Fruit fly (Drosophila melanogaster) whole organism, prepupa: Measurements from ENCODE around the gene CG13898.

ENCODE experiments used
- CG10631 ChIP-seq: fragments of 200-800 bp; sonication (Bioruptor generic); optimal IDR thresholded peaks from 2 replicates; lab custom pipeline; 2016; ENCODE audit warnings: missing biosample characterization, missing genetic modification characterization
- CG11294 ChIP-seq: fragments of 200-800 bp; sonication (Bioruptor generic); IDR thresholded peaks from 2 replicates; pipeline ENCODE4 v1.3.6; 2022; ENCODE audit warnings: missing biosample characterization, missing genetic modification characterization
- CG11762 ChIP-seq: fragments of 200-800 bp; sonication (Bioruptor generic); optimal IDR thresholded peaks from 3 replicates; lab custom pipeline; 2016; ENCODE audit warnings: missing biosample characterization, missing genetic modification characterization; ENCODE audit not compliant: insufficient read depth
- CG11902 ChIP-seq: fragments of 200-800 bp; sonication (Bioruptor generic); optimal IDR thresholded peaks from 3 replicates; lab custom pipeline; 2016; ENCODE audit warnings: missing biosample characterization, missing genetic modification characterization
- CG15336 ChIP-seq: fragments of 200-800 bp; sonication (Bioruptor generic); IDR thresholded peaks from 2 replicates; pipeline ENCODE4 v1.3.6; 2022; ENCODE audit warnings: missing biosample characterization, missing genetic modification characterization
- CG1621 ChIP-seq: fragments of 200-800 bp; sonication (Bioruptor generic); optimal IDR thresholded peaks from 3 replicates; lab custom pipeline; 2018; ENCODE audit warnings: missing biosample characterization, mild to moderate bottlenecking, missing genetic modification characterization
- CG16779 ChIP-seq: fragments of 200-800 bp; sonication (Bioruptor generic); optimal IDR thresholded peaks from 3 replicates; lab custom pipeline; 2017; ENCODE audit warnings: missing biosample characterization, mild to moderate bottlenecking, missing genetic modification characterization
- CG3032 ChIP-seq: fragments of 200-800 bp; optimal IDR thresholded peaks from 2 replicates; lab custom pipeline; 2019; ENCODE audit warnings: missing biosample characterization, mild to moderate bottlenecking, missing genetic modification characterization, moderate library complexity
- CG31627 ChIP-seq: fragments of 200-800 bp; sonication (Bioruptor generic); optimal IDR thresholded peaks from 3 replicates; lab custom pipeline; 2016; ENCODE audit warnings: missing biosample characterization, missing genetic modification characterization
- CG32006 ChIP-seq: fragments of 200-800 bp; sonication (Bioruptor generic); optimal IDR thresholded peaks from 3 replicates; lab custom pipeline; 2017; ENCODE audit warnings: missing biosample characterization, mild to moderate bottlenecking, missing genetic modification characterization
- CG4318 ChIP-seq: fragments of 200-800 bp; sonication (Bioruptor generic); optimal IDR thresholded peaks from 3 replicates; lab custom pipeline; 2017; ENCODE audit warnings: missing biosample characterization, mild to moderate bottlenecking, missing genetic modification characterization
- CG6163 ChIP-seq: fragments of 200-800 bp; sonication (Bioruptor generic); IDR thresholded peaks from 3 replicates; pipeline ENCODE4 v1.3.6; 2022; ENCODE audit warnings: missing biosample characterization, missing genetic modification characterization
- CG6792 ChIP-seq: fragments of 200-800 bp; sonication (Bioruptor generic); optimal IDR thresholded peaks from 3 replicates; lab custom pipeline; 2016; ENCODE audit warnings: missing biosample characterization, missing genetic modification characterization
- CG6808 ChIP-seq: fragments of 200-800 bp; sonication (Bioruptor generic); optimal IDR thresholded peaks from 3 replicates; lab custom pipeline; 2017; ENCODE audit warnings: missing biosample characterization, missing genetic modification characterization, mild to moderate bottlenecking, moderate library complexity, missing genetic modification reagents
- CG6854 ChIP-seq: fragments of 200-800 bp; sonication (Bioruptor generic); optimal IDR thresholded peaks from 2 replicates; lab custom pipeline; 2017; ENCODE audit warnings: missing biosample characterization, mild to moderate bottlenecking, missing genetic modification characterization
- CG7368 ChIP-seq: fragments of 200-800 bp; sonication (Bioruptor generic); optimal IDR thresholded peaks from 3 replicates; lab custom pipeline; 2016; ENCODE audit warnings: missing biosample characterization, missing genetic modification characterization
- CG8119 ChIP-seq: fragments of 200-800 bp; sonication (Bioruptor generic); IDR thresholded peaks from 3 replicates; pipeline ENCODE4 v1.3.6; 2022; ENCODE audit warnings: missing biosample characterization, missing genetic modification characterization
- CG8319 ChIP-seq: fragments of 200-800 bp; sonication (Bioruptor generic); optimal IDR thresholded peaks from 3 replicates; lab custom pipeline; 2016; ENCODE audit warnings: missing biosample characterization, missing genetic modification characterization
- CG8632 ChIP-seq: fragments of 200-800 bp; sonication (Bioruptor generic); optimal IDR thresholded peaks from 3 replicates; lab custom pipeline; 2016; ENCODE audit warnings: missing biosample characterization, missing genetic modification characterization
- Eip75B ChIP-seq: fragments of 200-800 bp; sonication (Bioruptor generic); optimal IDR thresholded peaks from 3 replicates; lab custom pipeline; 2016; ENCODE audit warnings: missing biosample characterization, missing genetic modification characterization
- Eip78C ChIP-seq: fragments of 200-800 bp; sonication (Bioruptor generic); peaks from one replicate; lab custom pipeline; 2016; ENCODE audit warnings: missing biosample characterization, missing genetic modification characterization
- Eip93F ChIP-seq: fragments of 200-800 bp; sonication (Bioruptor generic); optimal IDR thresholded peaks from 2 replicates; lab custom pipeline; 2016; ENCODE audit warnings: missing biosample characterization, mild to moderate bottlenecking, missing genetic modification characterization
- Ets21C ChIP-seq: fragments of 200-800 bp; sonication (Bioruptor generic); optimal IDR thresholded peaks from 3 replicates; lab custom pipeline; 2016; ENCODE audit warnings: missing biosample characterization, missing genetic modification characterization
- Ets96B ChIP-seq: fragments of 200-800 bp; optimal IDR thresholded peaks from 2 replicates; lab custom pipeline; 2019; ENCODE audit warnings: missing biosample characterization, mild to moderate bottlenecking, missing genetic modification characterization, moderate library complexity
- Gug ChIP-seq: fragments of 200-800 bp; sonication (Bioruptor generic); IDR thresholded peaks from 2 replicates; pipeline ENCODE4 v1.3.6; 2022; ENCODE audit warnings: missing biosample characterization, missing genetic modification characterization
- Hr38 ChIP-seq: sonication (Bioruptor generic); optimal IDR thresholded peaks from 2 replicates; lab custom pipeline; 2016; ENCODE audit warnings: missing biosample characterization, missing genetic modification characterization
- Hr39 ChIP-seq: fragments of 200-800 bp; sonication (Bioruptor generic); optimal IDR thresholded peaks from 2 replicates; lab custom pipeline; 2016; ENCODE audit warnings: missing biosample characterization, missing genetic modification characterization
- Hr4 ChIP-seq: fragments of 200-800 bp; sonication (Bioruptor generic); optimal IDR thresholded peaks from 3 replicates; lab custom pipeline; 2016; ENCODE audit warnings: missing biosample characterization, missing genetic modification characterization
- Lpt ChIP-seq: fragments of 200-800 bp; sonication (Bioruptor generic); optimal IDR thresholded peaks from 3 replicates; lab custom pipeline; 2016; ENCODE audit warnings: missing biosample characterization, missing genetic modification characterization
- Met ChIP-seq: fragments of 200-800 bp; sonication (Bioruptor generic); optimal IDR thresholded peaks from 3 replicates; lab custom pipeline; 2016; ENCODE audit warnings: missing biosample characterization, missing genetic modification characterization
- OdsH ChIP-seq: fragments of 200-800 bp; sonication (Bioruptor generic); optimal IDR thresholded peaks from 3 replicates; lab custom pipeline; 2016; ENCODE audit warnings: missing biosample characterization, missing genetic modification characterization
- Smox ChIP-seq: fragments of 200-800 bp; sonication (Bioruptor generic); optimal IDR thresholded peaks from 3 replicates; lab custom pipeline; 2016; ENCODE audit warnings: missing biosample characterization, missing genetic modification characterization
- Sox102F ChIP-seq: fragments of 200-800 bp; sonication (Bioruptor generic); optimal IDR thresholded peaks from 2 replicates; lab custom pipeline; 2016; ENCODE audit warnings: missing biosample characterization, mild to moderate bottlenecking, missing genetic modification characterization
- Sox14 ChIP-seq: fragments of 200-800 bp; sonication (Bioruptor generic); optimal IDR thresholded peaks from 3 replicates; lab custom pipeline; 2016; ENCODE audit warnings: missing biosample characterization, missing genetic modification characterization
- Sox15 ChIP-seq: fragments of 200-800 bp; sonication (Bioruptor generic); optimal IDR thresholded peaks from 3 replicates; lab custom pipeline; 2016; ENCODE audit warnings: missing biosample characterization, missing genetic modification characterization
- achi ChIP-seq: fragments of 200-800 bp; sonication (Bioruptor generic); optimal IDR thresholded peaks from 3 replicates; lab custom pipeline; 2016; ENCODE audit warnings: missing biosample characterization, missing genetic modification characterization
- dac ChIP-seq: fragments of 200-800 bp; sonication (Bioruptor generic); optimal IDR thresholded peaks from 2 replicates; lab custom pipeline; 2017; ENCODE audit warnings: missing biosample characterization, mild to moderate bottlenecking, missing genetic modification characterization
- dsx ChIP-seq: fragments of 200-800 bp; optimal IDR thresholded peaks from 3 replicates; lab custom pipeline; 2019; ENCODE audit warnings: missing biosample characterization, mild to moderate bottlenecking, missing genetic modification characterization, moderate library complexity; ENCODE audit not compliant: poor library complexity, severe bottlenecking
- eg ChIP-seq: fragments of 200-800 bp; sonication (Bioruptor generic); IDR thresholded peaks from 3 replicates; pipeline ENCODE4 v1.3.6; 2022; ENCODE audit warnings: missing biosample characterization, missing genetic modification characterization
- esn ChIP-seq: fragments of 200-800 bp; sonication (Bioruptor generic); optimal IDR thresholded peaks from 2 replicates; lab custom pipeline; 2016; ENCODE audit warnings: missing biosample characterization, mild to moderate bottlenecking, missing genetic modification characterization, moderate library complexity
- fkh ChIP-seq: fragments of 200-800 bp; sonication (Bioruptor generic); optimal IDR thresholded peaks from 3 replicates; lab custom pipeline; 2017; ENCODE audit warnings: missing biosample characterization, mild to moderate bottlenecking, missing genetic modification characterization, moderate library complexity
- pdm3 ChIP-seq: fragments of 200-800 bp; sonication (Bioruptor generic); optimal IDR thresholded peaks from 3 replicates; lab custom pipeline; 2016; ENCODE audit warnings: missing biosample characterization, missing genetic modification characterization
- salr ChIP-seq, 2 experiments: fragments of 200-800 bp; sonication (Bioruptor generic); optimal IDR thresholded peaks; 3 replicates each; lab custom pipeline; 2016 to 2018; ENCODE audit warnings: missing biosample characterization in 2 of 2, missing genetic modification characterization in 2 of 2, mild to moderate bottlenecking in 1 of 2
- spab ChIP-seq: fragments of 200-800 bp; sonication (Bioruptor generic); optimal IDR thresholded peaks from 2 replicates; lab custom pipeline; 2017; ENCODE audit warnings: missing biosample characterization, mild to moderate bottlenecking, missing genetic modification characterization, missing genetic modification reagents
- ss ChIP-seq, 2 experiments: fragments of 200-800 bp; sonication (Bioruptor generic); optimal IDR thresholded peaks; 2 replicates in 1 of 2; 3 replicates in 1 of 2; lab custom pipeline; 2017 to 2018; ENCODE audit warnings: mild to moderate bottlenecking in 2 of 2, missing biosample characterization in 2 of 2, missing genetic modification characterization in 2 of 2, moderate library complexity in 1 of 2
- svp ChIP-seq: fragments of 200-800 bp; sonication (Bioruptor generic); peaks from one replicate; lab custom pipeline; 2016; ENCODE audit warnings: missing biosample characterization, missing genetic modification characterization
- topi ChIP-seq: fragments of 200-800 bp; sonication (Bioruptor generic); optimal IDR thresholded peaks from 3 replicates; lab custom pipeline; 2016; ENCODE audit warnings: missing biosample characterization, missing genetic modification characterization
- vri ChIP-seq: fragments of 200-800 bp; sonication (Bioruptor generic); optimal IDR thresholded peaks from 3 replicates; lab custom pipeline; 2016; ENCODE audit warnings: missing biosample characterization, mild to moderate bottlenecking, missing genetic modification characterization

The CG13898 gene

dm6 chr3L:791251-791991 is 12.4 kb downstream of the CG13898 start (continued):
- peak; percentile 65 for TF ChIP-seq Met (GFP tag; lab: Kevin White, UChicago)
- peak; percentile 68 for TF ChIP-seq Smox
- TF ChIP-seq CG11294 (GFP tag; lab: Robert Waterston, UW), result peak; percentile 63; the same call in 1 of the 2 replicates
- TF ChIP-seq Hr38 (GFP tag; lab: Kevin White, UChicago), result peak; percentile 39
- TF ChIP-seq CG6808, result peak; percentile 36
- peak; percentile 93 for TF ChIP-seq svp (GFP tag; lab: Kevin White, UChicago)
- peak; percentile 69 for TF ChIP-seq esn (GFP tag; lab: Kevin White, UChicago)
- TF ChIP-seq spab (GFP tag; lab: Kevin White, UChicago), result peak; percentile 39
- TF ChIP-seq Hr39 (GFP tag; lab: Kevin White, UChicago), result peak; percentile 55
- TF ChIP-seq CG3032 (tag; lab: Kevin White, UChicago), result peak; percentile 51
- peak; percentile 65 for TF ChIP-seq Sox102F (GFP tag; lab: Kevin White, UChicago)
- no peak for TF ChIP-seq fkh
- peak; percentile 80 for TF ChIP-seq CG32006 (GFP tag; lab: Kevin White, UChicago)
- TF ChIP-seq Sox15 (GFP tag; lab: Kevin White, UChicago), result peak; percentile 15
- TF ChIP-seq Eip93F (GFP tag; lab: Kevin White, UChicago), result peak; percentile 48
- TF ChIP-seq Lpt, result peak; percentile 18
- peak; percentile 52 for TF ChIP-seq Ets21C (GFP tag; lab: Kevin White, UChicago)
- peak; percentile 17 for TF ChIP-seq CG8319 (GFP tag; lab: Kevin White, UChicago)
- TF ChIP-seq, all 60 proteins: peak for 56

- TF ChIP-seq CG1621 (tag; lab: Kevin White, UChicago) (no peak), Ets96B (no peak), achi (GFP tag; lab: Kevin White, UChicago) (no peak), Eip78C (peak; percentile 29), Hr38 (GFP tag; lab: Kevin White, UChicago) (no peak), CG32006 (GFP tag; lab: Kevin White, UChicago) (peak; percentile 63), CG6163 (GFP tag; lab: Robert Waterston, UW) (0 out of 3 replicates have a peak, but pooled peaks have one; percentile 32), eg (GFP tag; lab: Robert Waterston, UW) (no peak), CG8119 (peak; percentile 35; the same call in 1 of the 3 replicates), Hr4 (peak; percentile 56), spab (GFP tag; lab: Kevin White, UChicago) (no peak), Eip75B (GFP tag; lab: Kevin White, UChicago) (no peak), CG10631 (GFP tag; lab: Kevin White, UChicago) (no peak), OdsH (GFP tag; lab: Kevin White, UChicago) (peak; percentile 18), svp (GFP tag; lab: Kevin White, UChicago) (peak; percentile 21), CG4318 (peak; percentile 20), CG11902 (GFP tag; lab: Kevin White, UChicago) (no peak), vri (GFP tag; lab: Kevin White, UChicago) (no peak), CG11294 (GFP tag; lab: Robert Waterston, UW) (no peak), dac (peak; percentile 3), salr (GFP tag; optimal IDR thresholded peaks at IDR 0.05; lab: Kevin White, UChicago) (no peak), dsx (GFP tag; lab: Kevin White, UChicago) (no peak), CG6808 (no peak), CG7368 (GFP tag; lab: Kevin White, UChicago) (no peak), CG15336 (GFP tag; lab: Robert Waterston, UW) (0 out of 2 replicates have a peak, but pooled peaks have one; percentile 28), topi (GFP tag; lab: Kevin White, UChicago) (no peak), ss (GFP tag; optimal IDR thresholded peaks at IDR 0.05; lab: Kevin White, UChicago) (no peak), Gug (GFP tag; lab: Robert Waterston, UW) (no peak), Sox14 (GFP tag; lab: Kevin White, UChicago) (peak; percentile 1), CG31627 (GFP tag; lab: Kevin White, UChicago) (no peak), CG3032 (tag; lab: Kevin White, UChicago) (no peak), pdm3 (GFP tag; lab: Kevin White, UChicago) (no peak), CG8632 (GFP tag; lab: Kevin White, UChicago) (no peak), CG16779 (no peak), CG6854 (GFP tag; lab: Kevin White, UChicago) (no peak), CG11762 (GFP tag; lab: Kevin White, UChicago) (no peak), CG6792 (GFP tag; lab: Kevin White, UChicago) (no peak), esn (GFP tag; lab: Kevin White, UChicago) (no peak), Hr39 (GFP tag; lab: Kevin White, UChicago) (no peak)
These were observed 14.9 kb downstream of the CG13898 start for dm6 chr3L:788961-789360.
